Worm (Caenorhabditis elegans) whole organism, L1 larva: Measurements from ENCODE around the gene srh-87.

Experiments used
- C04F5.9 ChIP-seq: sonication (generic microtip); optimal IDR thresholded peaks from 2 replicates; lab custom pipeline; 2016; ENCODE audit warnings: missing genetic modification characterization, missing compliant biosample characterization
- C16A3.4 ChIP-seq: fragments of 150-350 bp; optimal IDR thresholded peaks from 2 replicates; lab custom pipeline; 2014; ENCODE audit warnings: missing biosample characterization, missing genetic modification characterization
- F16B12.6 ChIP-seq: fragments of 150-350 bp; optimal IDR thresholded peaks from 2 replicates; lab custom pipeline; 2014; ENCODE audit warnings: missing biosample characterization, missing genetic modification characterization
- Y116A8C.19 ChIP-seq: sonication (generic microtip); optimal IDR thresholded peaks from 2 replicates; lab custom pipeline; 2016; ENCODE audit warnings: missing compliant biosample characterization, missing genetic modification characterization, borderline replicate concordance
- alr-1 ChIP-seq: fragments of 200-800 bp; sonication (Bioruptor generic); optimal IDR thresholded peaks from 2 replicates; lab custom pipeline; 2018; ENCODE audit warnings: borderline replicate concordance, mild to moderate bottlenecking, missing genetic modification characterization, missing compliant biosample characterization
- blmp-1 ChIP-seq: fragments of 150-350 bp; optimal IDR thresholded peaks from 2 replicates; lab custom pipeline; 2014; ENCODE audit warnings: missing biosample characterization, missing genetic modification characterization
- ceh-8 ChIP-seq: fragments of 200-800 bp; sonication (Bioruptor generic); optimal IDR thresholded peaks from 2 replicates; lab custom pipeline; 2018; ENCODE audit warnings: mild to moderate bottlenecking, missing genetic modification characterization, moderate library complexity, missing compliant biosample characterization
- ceh-82 ChIP-seq, 3 experiments: fragments of 150-350 bp in 1 of 3; sonication (generic microtip) in 2 of 3; optimal IDR thresholded peaks; 2 replicates each; lab custom pipeline; 2014 to 2017; ENCODE audit warnings: missing biosample characterization in 3 of 3, missing genetic modification characterization in 3 of 3
- efl-3 ChIP-seq: fragments of 200-800 bp; sonication (Bioruptor generic); optimal IDR thresholded peaks from 2 replicates; lab custom pipeline; 2018; ENCODE audit warnings: mild to moderate bottlenecking, missing genetic modification characterization, missing compliant biosample characterization
- egl-13 ChIP-seq: sonication (generic microtip); optimal IDR thresholded peaks from 2 replicates; lab custom pipeline; 2016; ENCODE audit warnings: missing genotype, missing genetic modification reagents, missing genetic modification characterization, missing compliant biosample characterization
- egl-27 ChIP-seq, 2 experiments: fragments of 150-350 bp in 1 of 2; sonication (generic microtip); optimal IDR thresholded peaks; 3 replicates each; lab custom pipeline; 2017 to 2018; ENCODE audit warnings: missing biosample characterization in 2 of 2, missing genetic modification characterization in 2 of 2, missing genetic modification reagents in 2 of 2
- elt-2 ChIP-seq: sonication (generic microtip); optimal IDR thresholded peaks from 2 replicates; lab custom pipeline; 2016; ENCODE audit warnings: missing genetic modification characterization, mild to moderate bottlenecking, inconsistent platforms, missing compliant biosample characterization, missing genetic modification reagents
- fos-1 ChIP-seq: fragments of 150-350 bp; optimal IDR thresholded peaks from 2 replicates; lab custom pipeline; 2014; ENCODE audit warnings: missing biosample characterization, missing genetic modification characterization
- hlh-17 ChIP-seq: fragments of 200-800 bp; sonication (Bioruptor generic); optimal IDR thresholded peaks from 2 replicates; lab custom pipeline; 2018; ENCODE audit warnings: missing genetic modification characterization, mild to moderate bottlenecking, missing compliant biosample characterization, moderate library complexity, borderline replicate concordance
- irx-1 ChIP-seq: sonication (generic microtip); optimal IDR thresholded peaks from 2 replicates; lab custom pipeline; 2016; ENCODE audit warnings: missing genetic modification characterization, missing compliant biosample characterization
- lin-13 ChIP-seq: fragments of 150-350 bp; optimal IDR thresholded peaks from 2 replicates; lab custom pipeline; 2014; ENCODE audit warnings: missing biosample characterization, missing genetic modification reagents, missing genetic modification characterization
- lin-14 ChIP-seq: fragments of 200-800 bp; sonication (Bioruptor generic); optimal IDR thresholded peaks from 2 replicates; lab custom pipeline; 2018; ENCODE audit warnings: mild to moderate bottlenecking, missing genetic modification characterization, moderate library complexity, missing compliant biosample characterization
- lsy-2 ChIP-seq, 2 experiments: fragments of 150-350 bp; optimal IDR thresholded peaks; 2 replicates each; lab custom pipeline; 2014; ENCODE audit warnings: missing biosample characterization in 2 of 2, missing genetic modification characterization in 2 of 2
- mdl-1 ChIP-seq, 2 experiments: fragments of 150-350 bp; optimal IDR thresholded peaks; 2 replicates each; lab custom pipeline; 2014 to 2017; ENCODE audit warnings: missing biosample characterization in 2 of 2, missing genetic modification characterization in 2 of 2, inconsistent platforms in 1 of 2
- mef-2 ChIP-seq: fragments of 150-350 bp; optimal IDR thresholded peaks from 2 replicates; lab custom pipeline; 2014; ENCODE audit warnings: missing biosample characterization, missing genetic modification characterization
- nhr-11 ChIP-seq: fragments of 150-350 bp; optimal IDR thresholded peaks from 2 replicates; lab custom pipeline; 2014; ENCODE audit warnings: missing biosample characterization, missing genetic modification characterization
- nhr-12 ChIP-seq: sonication (generic microtip); optimal IDR thresholded peaks from 2 replicates; lab custom pipeline; 2017; ENCODE audit warnings: missing biosample characterization, missing genetic modification characterization
- nhr-19 ChIP-seq: fragments of 200-800 bp; sonication (Bioruptor generic); conservative IDR thresholded peaks from 2 replicates; pipeline ENCODE4 v1.3.6; 2022; ENCODE audit warnings: missing genetic modification characterization, missing compliant biosample characterization
- nhr-20 ChIP-seq: sonication (generic microtip); optimal IDR thresholded peaks from 2 replicates; lab custom pipeline; 2016; ENCODE audit warnings: mild to moderate bottlenecking, missing genetic modification characterization, missing compliant biosample characterization
- nhr-47 ChIP-seq: sonication (generic microtip); optimal IDR thresholded peaks from 2 replicates; lab custom pipeline; 2016; ENCODE audit warnings: mild to moderate bottlenecking, missing genetic modification characterization, moderate library complexity, missing compliant biosample characterization
- nhr-71 ChIP-seq: sonication (generic microtip); optimal IDR thresholded peaks from 2 replicates; lab custom pipeline; 2016; ENCODE audit warnings: mild to moderate bottlenecking, missing genetic modification characterization, moderate library complexity, missing compliant biosample characterization
- nhr-77 ChIP-seq: fragments of 150-350 bp; optimal IDR thresholded peaks from 2 replicates; lab custom pipeline; 2014; ENCODE audit warnings: missing biosample characterization, missing genetic modification characterization
- nhr-84 ChIP-seq: sonication (generic microtip); optimal IDR thresholded peaks from 2 replicates; lab custom pipeline; 2017; ENCODE audit warnings: missing biosample characterization, missing genetic modification characterization
- nhr-90 ChIP-seq: sonication (generic microtip); optimal IDR thresholded peaks from 2 replicates; lab custom pipeline; 2016; ENCODE audit warnings: mild to moderate bottlenecking, missing genetic modification characterization, missing compliant biosample characterization; ENCODE audit not compliant: poor library complexity
- rnt-1 ChIP-seq: sonication (generic microtip); optimal IDR thresholded peaks from 2 replicates; lab custom pipeline; 2016; ENCODE audit warnings: mild to moderate bottlenecking, missing genetic modification characterization, moderate library complexity, missing compliant biosample characterization
- skn-1 ChIP-seq: fragments of 150-350 bp; optimal IDR thresholded peaks from 2 replicates; lab custom pipeline; 2014; ENCODE audit warnings: missing biosample characterization, missing genetic modification characterization
- snu-23 ChIP-seq: sonication (generic microtip); optimal IDR thresholded peaks from 2 replicates; lab custom pipeline; 2016; ENCODE audit warnings: missing genetic modification characterization, missing compliant biosample characterization
- sup-37 ChIP-seq: fragments of 200-800 bp; sonication (Bioruptor generic); optimal IDR thresholded peaks from 2 replicates; lab custom pipeline; 2018; ENCODE audit warnings: mild to moderate bottlenecking, missing genetic modification characterization, missing compliant biosample characterization
- unc-130 ChIP-seq: fragments of 150-350 bp; optimal IDR thresholded peaks from 2 replicates; lab custom pipeline; 2017; ENCODE audit warnings: missing biosample characterization, missing genetic modification characterization, inconsistent platforms
- xbp-1 ChIP-seq: sonication (generic microtip); optimal IDR thresholded peaks from 2 replicates; lab custom pipeline; 2016; ENCODE audit warnings: missing genetic modification characterization, missing compliant biosample characterization
- zip-4 ChIP-seq: fragments of 200-800 bp; sonication (Bioruptor generic); optimal IDR thresholded peaks from 2 replicates; lab custom pipeline; 2018; ENCODE audit warnings: mild to moderate bottlenecking, missing genetic modification characterization, moderate library complexity, missing compliant biosample characterization

The srh-87 gene

DNA sequence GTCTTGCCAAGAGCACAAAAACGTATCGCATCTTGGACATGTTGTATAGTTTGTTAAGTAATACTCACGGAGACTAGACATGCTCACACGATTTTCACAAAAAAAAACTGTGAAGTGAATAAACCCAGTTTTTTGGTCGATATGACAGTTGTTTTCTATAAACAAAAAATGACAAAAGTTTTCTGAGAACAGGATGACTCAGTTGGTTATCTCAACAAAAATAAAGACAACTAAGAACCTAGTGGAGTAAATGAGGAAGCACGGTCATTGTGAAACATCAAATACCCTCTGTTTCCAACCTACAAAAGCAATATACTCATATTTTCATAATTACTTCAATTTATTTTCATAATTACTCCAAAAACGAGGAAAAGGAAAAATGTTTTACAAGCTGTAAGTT is at the start of gene srh-87:
Gene srh-87, minus strand, starts transcription at position 101 of the 400 bp plus-strand sequence.
- TF ChIP-seq C16A3.4 (tag; lab: Kevin White, UChicago) = no peak
- TF ChIP-seq ceh-82 (tag; optimal IDR thresholded peaks at IDR 0.05; lab: Kevin White, UChicago) = no peak
- TF ChIP-seq egl-13 = no peak
- TF ChIP-seq nhr-84 = no peak
- no peak for TF ChIP-seq blmp-1 (tag; lab: Kevin White, UChicago)
- TF ChIP-seq rnt-1 (tag; lab: Kevin White, UChicago) = no peak
- no peak for TF ChIP-seq alr-1
- TF ChIP-seq irx-1 (tag; lab: Kevin White, UChicago) = no peak

DNA sequence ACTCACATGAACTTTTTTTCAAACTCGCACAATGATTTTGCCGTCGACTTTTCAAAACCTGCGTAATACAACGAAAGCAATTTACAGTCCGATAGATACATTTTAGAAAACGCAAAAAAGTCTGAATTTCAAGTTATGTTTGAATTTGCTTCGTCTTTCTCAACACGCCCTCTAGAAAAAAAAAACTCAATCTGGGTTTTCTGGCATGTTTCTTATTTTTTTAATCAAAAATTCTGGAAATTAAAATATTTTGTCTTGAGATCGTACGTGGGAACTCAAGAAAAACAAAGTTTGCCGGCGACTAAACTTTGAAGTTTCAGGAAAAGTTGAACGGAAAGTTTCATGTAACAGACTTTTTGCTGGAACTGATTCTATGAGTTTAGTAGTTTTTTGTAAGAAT is 48.3 kb upstream of the srh-87 start, which contains the start of gene srw-115:
Gene srw-115, minus strand, starts transcription at position 101 of the 400 bp plus-strand sequence.
- TF ChIP-seq blmp-1 (tag; lab: Kevin White, UChicago) (no peak), mdl-1 (tag; optimal IDR thresholded peaks at IDR 0.05; lab: Kevin White, UChicago) (no peak), nhr-47 (tag; lab: Kevin White, UChicago) (no peak), hlh-17 (GFP tag; lab: Kevin White, UChicago) (no peak), nhr-71 (no peak), skn-1 (no peak), snu-23 (GFP tag; lab: Kevin White, UChicago) (no peak), nhr-20 (tag; lab: Kevin White, UChicago) (no peak), nhr-11 (tag; lab: Kevin White, UChicago) (no peak), unc-130 (tag; lab: Kevin White, UChicago) (no peak), zip-4 (GFP tag; lab: Kevin White, UChicago) (no peak), nhr-77 (tag; lab: Kevin White, UChicago) (no peak), egl-13 (no peak), Y116A8C.19 (tag; lab: Kevin White, UChicago) (no peak), efl-3 (no peak), C04F5.9 (tag; lab: Kevin White, UChicago) (no peak), egl-27 (tag; optimal IDR thresholded peaks at IDR 0.05; lab: Kevin White, UChicago) (no peak)
- TF ChIP-seq, all 84 proteins: peak for 0

ce11 chrV:2992060-2992459 is 46.6 kb upstream of the srh-87 start:
- TF ChIP-seq Y116A8C.19 (tag; lab: Kevin White, UChicago) (no peak), lsy-2 (tag; optimal IDR thresholded peaks at IDR 0.05; lab: Kevin White, UChicago) (no peak), nhr-12 (tag; lab: Kevin White, UChicago) (no peak), egl-13 (no peak), blmp-1 (tag; lab: Kevin White, UChicago) (no peak), nhr-19 (GFP tag; lab: Robert Waterston, UW) (no peak), sup-37 (GFP tag; lab: Kevin White, UChicago) (no peak)

- TF ChIP-seq xbp-1 = no peak
- no peak for TF ChIP-seq mef-2 (tag; lab: Kevin White, UChicago)
- no peak for TF ChIP-seq F16B12.6
- TF ChIP-seq lin-14 (GFP tag; lab: Kevin White, UChicago) = no peak
- TF ChIP-seq ceh-82 (tag; optimal IDR thresholded peaks at IDR 0.05; lab: Kevin White, UChicago) = no peak
- TF ChIP-seq ceh-8 (GFP tag; lab: Kevin White, UChicago) = no peak
- TF ChIP-seq lin-13 (GFP tag; lab: Kevin White, UChicago) = no peak
- no peak for TF ChIP-seq nhr-19 (GFP tag; lab: Robert Waterston, UW)
- no peak for TF ChIP-seq elt-2 (tag; lab: Kevin White, UChicago)
- TF ChIP-seq nhr-90 (tag; lab: Kevin White, UChicago) = no peak
- no peak for TF ChIP-seq fos-1 (tag; lab: Kevin White, UChicago)
Measured at ce11 chrV:2991485-2991884, 46.0 kb upstream of the srh-87 start, which contains the start of gene srw-121. Gene srw-121, minus strand, starts transcription at chrV:2991585.
